Worm (Caenorhabditis elegans) whole organism, L3 larva: Measurements from ENCODE around the gene C06C6.8.

Experiments used
- R02D3.7 ChIP-seq: fragments of 150-350 bp; optimal IDR thresholded peaks from 2 replicates; lab custom pipeline; 2014; ENCODE audit warnings: missing biosample characterization, missing genetic modification characterization
- ZK546.5 ChIP-seq: sonication (generic microtip); optimal IDR thresholded peaks from 2 replicates; lab custom pipeline; 2017; ENCODE audit warnings: missing biosample characterization, missing genetic modification characterization
- aly-2 ChIP-seq: fragments of 150-350 bp; optimal IDR thresholded peaks from 2 replicates; lab custom pipeline; 2014; ENCODE audit warnings: missing biosample characterization, missing genetic modification characterization
- ama-1 ChIP-seq: fragments of 150-350 bp; optimal IDR thresholded peaks from 2 replicates; lab custom pipeline; 2018
- ceh-16 ChIP-seq: sonication (generic microtip); optimal IDR thresholded peaks from 2 replicates; lab custom pipeline; 2017; ENCODE audit warnings: missing biosample characterization, missing genetic modification characterization
- ceh-28 ChIP-seq: fragments of 150-350 bp; optimal IDR thresholded peaks from 2 replicates; lab custom pipeline; 2014; ENCODE audit warnings: missing biosample characterization, missing genetic modification reagents, missing genetic modification characterization
- ceh-82 ChIP-seq: fragments of 150-350 bp; optimal IDR thresholded peaks from 2 replicates; lab custom pipeline; 2014; ENCODE audit warnings: missing biosample characterization, missing genetic modification characterization
- ceh-9 ChIP-seq: sonication (generic microtip); optimal IDR thresholded peaks from 2 replicates; lab custom pipeline; 2018; ENCODE audit warnings: missing biosample characterization, missing genetic modification characterization
- daf-12 ChIP-seq: fragments of 150-350 bp; optimal IDR thresholded peaks from 2 replicates; lab custom pipeline; 2014; ENCODE audit warnings: missing biosample characterization, missing genetic modification reagents, missing genetic modification characterization
- egl-27 ChIP-seq: sonication (generic microtip); optimal IDR thresholded peaks from 4 replicates; lab custom pipeline; 2017; ENCODE audit warnings: missing biosample characterization, missing genetic modification reagents, missing genetic modification characterization
- egl-5 ChIP-seq: fragments of 150-350 bp; optimal IDR thresholded peaks from 2 replicates; lab custom pipeline; 2017; ENCODE audit warnings: missing biosample characterization, missing genetic modification reagents, missing genetic modification characterization, inconsistent platforms
- elt-1 ChIP-seq: fragments of 150-350 bp; optimal IDR thresholded peaks from 2 replicates; lab custom pipeline; 2014; ENCODE audit warnings: missing biosample characterization, missing genetic modification characterization
- elt-2 ChIP-seq: sonication (generic microtip); optimal IDR thresholded peaks from 2 replicates; lab custom pipeline; 2016; ENCODE audit warnings: missing genetic modification reagents, mild to moderate bottlenecking, missing genetic modification characterization, missing compliant biosample characterization
- eor-1 ChIP-seq, 2 experiments: fragments of 150-350 bp; optimal IDR thresholded peaks; 2 replicates each; lab custom pipeline; 2014 to 2018; ENCODE audit warnings: missing biosample characterization in 2 of 2, missing genetic modification characterization in 2 of 2
- fkh-10 ChIP-seq: sonication (generic microtip); optimal IDR thresholded peaks from 2 replicates; lab custom pipeline; 2017; ENCODE audit warnings: missing biosample characterization, missing genetic modification reagents, missing genetic modification characterization
- fos-1 ChIP-seq: fragments of 150-350 bp; optimal IDR thresholded peaks from 2 replicates; lab custom pipeline; 2014; ENCODE audit warnings: missing biosample characterization, missing genetic modification characterization
- hmg-11 ChIP-seq: sonication (generic microtip); optimal IDR thresholded peaks from 2 replicates; lab custom pipeline; 2016; ENCODE audit warnings: missing genetic modification characterization, missing compliant biosample characterization
- lin-15B ChIP-seq: fragments of 150-350 bp; optimal IDR thresholded peaks from 2 replicates; lab custom pipeline; 2014; ENCODE audit warnings: missing biosample characterization, missing genetic modification characterization
- lsy-12 ChIP-seq: sonication (generic microtip); optimal IDR thresholded peaks from 2 replicates; lab custom pipeline; 2016; ENCODE audit warnings: mild to moderate bottlenecking, missing genetic modification characterization, missing compliant biosample characterization
- mdl-1 ChIP-seq: fragments of 150-350 bp; optimal IDR thresholded peaks from 2 replicates; lab custom pipeline; 2014; ENCODE audit warnings: missing biosample characterization, missing genetic modification characterization
- mml-1 ChIP-seq: fragments of 150-350 bp; sonication (generic microtip); optimal IDR thresholded peaks from 3 replicates; lab custom pipeline; 2014; ENCODE audit warnings: missing biosample characterization, missing genetic modification characterization
- nfya-1 ChIP-seq: sonication (generic microtip); optimal IDR thresholded peaks from 2 replicates; lab custom pipeline; 2017; ENCODE audit warnings: missing genetic modification characterization, mild to moderate bottlenecking, missing compliant biosample characterization, antibody characterized with exemption, moderate library complexity; ENCODE audit not compliant: insufficient read depth
- nhr-12 ChIP-seq: fragments of 150-350 bp; optimal IDR thresholded peaks from 2 replicates; lab custom pipeline; 2014; ENCODE audit warnings: missing biosample characterization, missing genetic modification characterization
- nhr-23 ChIP-seq: fragments of 150-350 bp; optimal IDR thresholded peaks from 2 replicates; lab custom pipeline; 2014; ENCODE audit warnings: missing biosample characterization, missing genetic modification reagents, missing genetic modification characterization
- nhr-237 ChIP-seq: fragments of 150-350 bp; optimal IDR thresholded peaks from 2 replicates; lab custom pipeline; 2014; ENCODE audit warnings: missing biosample characterization, missing genetic modification characterization
- nhr-25 ChIP-seq: sonication (generic microtip); optimal IDR thresholded peaks from 2 replicates; lab custom pipeline; 2017; ENCODE audit warnings: missing biosample characterization, missing genetic modification characterization
- nhr-28 ChIP-seq: fragments of 150-350 bp; optimal IDR thresholded peaks from 2 replicates; lab custom pipeline; 2014; ENCODE audit warnings: missing biosample characterization, missing genetic modification characterization
- nhr-43 ChIP-seq: sonication (generic microtip); optimal IDR thresholded peaks from 2 replicates; lab custom pipeline; 2016; ENCODE audit warnings: mild to moderate bottlenecking, missing genetic modification characterization, missing compliant biosample characterization; ENCODE audit not compliant: poor library complexity, severe bottlenecking
- nhr-67 ChIP-seq: fragments of 150-350 bp; optimal IDR thresholded peaks from 2 replicates; lab custom pipeline; 2014; ENCODE audit warnings: missing biosample characterization, missing genetic modification characterization
- nhr-77 ChIP-seq: fragments of 150-350 bp; optimal IDR thresholded peaks from 2 replicates; lab custom pipeline; 2014; ENCODE audit warnings: missing biosample characterization, missing genetic modification characterization
- pqm-1 ChIP-seq: fragments of 150-350 bp; optimal IDR thresholded peaks from 2 replicates; lab custom pipeline; 2017; ENCODE audit warnings: missing biosample characterization, missing genetic modification characterization, inconsistent platforms
- snpc-4 ChIP-seq: fragments of 150-350 bp; optimal IDR thresholded peaks from 2 replicates; lab custom pipeline; 2014; ENCODE audit warnings: missing biosample characterization, missing genetic modification characterization
- tbx-2 ChIP-seq: sonication (generic microtip); optimal IDR thresholded peaks from 2 replicates; lab custom pipeline; 2016; ENCODE audit warnings: mild to moderate bottlenecking, missing genetic modification characterization, missing compliant biosample characterization
- unc-62 ChIP-seq: fragments of 150-350 bp; sonication (generic microtip); optimal IDR thresholded peaks from 4 replicates; lab custom pipeline; 2014; ENCODE audit warnings: missing biosample characterization, missing genetic modification reagents, missing genetic modification characterization

The C06C6.8 gene

DNA sequence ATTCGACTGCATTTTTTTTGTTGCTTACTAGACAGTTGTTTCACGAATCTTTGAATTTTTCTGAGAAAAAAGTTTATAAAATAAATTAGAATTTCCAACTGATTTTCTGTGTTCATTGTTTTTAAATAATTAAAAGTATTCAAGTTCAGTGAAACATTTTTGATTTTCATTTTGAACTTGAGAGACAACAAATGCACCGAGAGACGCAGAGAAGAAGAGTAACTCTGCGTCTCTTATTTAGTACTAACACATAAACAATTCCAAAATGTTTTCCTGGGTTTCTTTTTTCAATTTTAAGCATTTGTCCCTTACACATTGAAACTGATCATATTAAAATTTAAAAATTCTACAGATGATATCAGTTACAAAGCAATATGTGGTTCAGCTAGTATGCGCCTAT is 37.5 kb upstream of the C06C6.8 start:
- no peak for TF ChIP-seq nhr-23 (tag; lab: Kevin White, UChicago)
- TF ChIP-seq lsy-12 (tag; lab: Kevin White, UChicago) = no peak
- TF ChIP-seq nhr-67 (tag; lab: Kevin White, UChicago) = no peak
- no peak for TF ChIP-seq nhr-25 (tag; lab: Kevin White, UChicago)
- no peak for TF ChIP-seq ceh-16 (tag; lab: Kevin White, UChicago)
- no peak for TF ChIP-seq lin-15B (tag; lab: Kevin White, UChicago)
- no peak for TF ChIP-seq elt-2
- no peak for TF ChIP-seq eor-1 (tag; optimal IDR thresholded peaks at IDR 0.05; lab: Kevin White, UChicago)
- TF ChIP-seq tbx-2 = no peak
- TF ChIP-seq, all 47 proteins: peak for 0

DNA sequence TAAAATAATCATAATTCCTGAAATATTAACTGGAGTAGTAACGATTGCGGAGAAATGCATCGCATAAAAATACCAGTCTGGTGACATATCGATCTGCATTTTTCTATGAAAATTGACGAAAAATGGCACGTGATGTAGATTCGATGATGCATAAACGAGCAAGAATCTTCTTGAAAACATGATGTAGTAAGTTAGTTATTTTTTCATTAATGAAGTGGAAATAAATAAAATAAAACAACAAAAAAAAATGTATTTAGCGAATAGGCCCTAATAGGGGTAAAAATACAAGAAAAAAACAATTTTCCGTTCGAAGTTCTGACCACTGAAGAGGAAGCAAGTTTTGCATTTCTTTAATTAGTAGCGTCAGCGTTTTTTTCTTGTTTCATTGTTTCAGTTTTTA is 31.8 kb upstream of the C06C6.8 start, which contains the start of gene sri-2:
Gene sri-2, minus strand, starts transcription at position 101 of the 400 bp plus-strand sequence.
- no peak for TF ChIP-seq unc-62 (GFP tag; lab: Kevin White, UChicago)
- no peak for TF ChIP-seq nfya-1 (tag; lab: Kevin White, UChicago)
- TF ChIP-seq nhr-28 = no peak
- TF ChIP-seq elt-1 = no peak
- no peak for TF ChIP-seq nhr-43 (tag; lab: Kevin White, UChicago)
- no peak for TF ChIP-seq fkh-10 (GFP tag; lab: Kevin White, UChicago)
- TF ChIP-seq ceh-28 (tag; lab: Kevin White, UChicago) = no peak

DNA sequence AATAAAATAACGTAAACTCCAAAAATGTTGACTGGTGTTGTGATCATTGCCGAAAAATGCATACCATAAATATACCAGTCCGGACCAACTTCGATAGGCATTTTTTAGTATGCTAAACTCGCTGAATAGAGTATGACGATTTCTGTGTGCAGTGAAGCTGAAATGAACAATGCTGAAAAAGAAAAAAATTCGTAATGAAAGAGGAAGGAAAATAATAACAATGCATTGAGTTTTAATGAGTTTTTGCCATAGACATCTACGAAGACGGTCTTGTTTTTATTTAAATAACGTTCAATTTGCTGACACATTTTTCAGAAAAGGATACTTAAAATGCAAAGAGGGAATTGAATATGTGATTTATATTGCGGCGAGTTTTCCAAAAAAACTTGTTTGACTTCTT is 29.4 kb upstream of the C06C6.8 start, which contains the start of gene sri-1:
Gene sri-1, minus strand, starts transcription at position 101 of the 400 bp plus-strand sequence.
- TF ChIP-seq aly-2 (tag; lab: Kevin White, UChicago) (no peak), ZK546.5 (no peak), nfya-1 (tag; lab: Kevin White, UChicago) (no peak)

DNA sequence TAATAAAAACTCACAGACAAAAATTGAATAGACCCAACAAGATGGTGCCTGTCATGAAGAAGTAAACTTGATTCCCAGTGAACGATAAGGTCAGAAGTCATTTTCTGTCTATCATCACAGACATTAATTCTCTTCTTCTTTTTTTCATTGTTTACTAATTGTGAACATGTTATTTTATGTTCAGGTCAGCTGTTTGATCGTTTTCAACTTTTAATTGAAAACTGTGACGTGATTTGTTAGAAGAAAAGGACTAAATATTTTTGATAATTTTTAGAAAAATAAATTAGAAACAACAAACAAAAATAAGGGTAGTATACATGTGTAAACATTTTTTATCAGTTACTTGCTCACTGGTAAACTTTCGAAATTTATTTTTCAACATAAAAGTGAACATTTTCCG is 27.3 kb upstream of the C06C6.8 start, which contains the start of gene F36G9.7:
Gene F36G9.7, minus strand, starts transcription at position 101 of the 400 bp plus-strand sequence.
- no peak for TF ChIP-seq ceh-9 (tag; lab: Kevin White, UChicago)
- TF ChIP-seq R02D3.7 (tag; lab: Kevin White, UChicago) = no peak
- no peak for TF ChIP-seq pqm-1 (tag; lab: Kevin White, UChicago)
- no peak for TF ChIP-seq nhr-12 (tag; lab: Kevin White, UChicago)
- TF ChIP-seq daf-12 (tag; lab: Kevin White, UChicago) = no peak
- no peak for TF ChIP-seq elt-2
- TF ChIP-seq fos-1 (tag; lab: Kevin White, UChicago) = no peak
- no peak for TF ChIP-seq snpc-4 (tag; lab: Kevin White, UChicago)
- no peak for TF ChIP-seq nhr-23 (tag; lab: Kevin White, UChicago)
- no peak for TF ChIP-seq hmg-11 (tag; lab: Kevin White, UChicago)

DNA sequence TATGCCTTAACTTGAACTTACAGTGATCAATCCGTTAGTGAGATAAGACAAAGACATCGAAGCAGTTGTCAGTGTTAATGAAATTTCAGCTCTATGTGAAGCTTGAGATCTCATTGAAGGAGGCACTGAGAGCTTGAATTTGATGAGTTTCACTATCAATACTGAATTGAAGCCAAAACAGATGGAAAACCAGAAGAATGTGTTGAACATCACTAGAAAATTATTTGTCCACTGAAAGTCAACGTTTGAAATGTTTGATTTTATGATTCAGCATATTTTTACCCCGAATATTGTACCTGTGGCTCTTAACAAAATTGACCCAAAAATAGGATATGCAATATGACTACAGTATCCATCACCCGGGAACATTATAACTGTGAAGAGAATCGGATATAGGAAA is 26.1 kb upstream of the C06C6.8 start:
- TF ChIP-seq nhr-28 = no peak
- TF ChIP-seq fkh-10 (GFP tag; lab: Kevin White, UChicago) = no peak
- no peak for TF ChIP-seq ceh-16 (tag; lab: Kevin White, UChicago)
- no peak for TF ChIP-seq nhr-237 (tag; lab: Kevin White, UChicago)
- TF ChIP-seq elt-2 = no peak
- no peak for TF ChIP-seq ceh-28 (tag; lab: Kevin White, UChicago)
- no peak for TF ChIP-seq snpc-4 (tag; lab: Kevin White, UChicago)
- TF ChIP-seq mdl-1 (tag; lab: Kevin White, UChicago) = no peak
- TF ChIP-seq lsy-12 (tag; lab: Kevin White, UChicago) = no peak
- no peak for TF ChIP-seq mml-1 (tag; lab: Kevin White, UChicago)
- no peak for TF ChIP-seq nhr-77 (tag; lab: Kevin White, UChicago)
- no peak for TF ChIP-seq daf-12 (tag; lab: Kevin White, UChicago)
- no peak for TF ChIP-seq ceh-82 (tag; lab: Kevin White, UChicago)
- TF ChIP-seq nhr-43 (tag; lab: Kevin White, UChicago) = no peak
- no peak for TF ChIP-seq ama-1
- TF ChIP-seq egl-5 (tag; lab: Kevin White, UChicago) = no peak
- TF ChIP-seq lin-15B (tag; lab: Kevin White, UChicago) = no peak
- TF ChIP-seq egl-27 = no peak
- TF ChIP-seq, all 47 proteins: peak for 0
